Worm (Caenorhabditis elegans) whole organism, young adult: Measurements from ENCODE around the gene B0563.1.

Source experiments
- B0336.3 ChIP-seq: fragments of 200-800 bp; sonication (Bioruptor generic); IDR thresholded peaks from 2 replicates; pipeline ENCODE4 v1.3.6; 2022; ENCODE audit warnings: missing genetic modification characterization, missing compliant biosample characterization
- D2030.7 ChIP-seq: fragments of 200-800 bp; sonication (Bioruptor generic); IDR thresholded peaks from 2 replicates; pipeline ENCODE4 v1.3.6; 2022; ENCODE audit warnings: missing genetic modification reagents, missing genetic modification characterization, missing compliant biosample characterization
- F10E7.11 ChIP-seq: sonication (generic microtip); optimal IDR thresholded peaks from 2 replicates; lab custom pipeline; 2017; ENCODE audit warnings: mild to moderate bottlenecking, missing genetic modification characterization, moderate library complexity, missing compliant biosample characterization
- F22D6.2 ChIP-seq: sonication (generic microtip); optimal IDR thresholded peaks from 2 replicates; lab custom pipeline; 2016; ENCODE audit warnings: mild to moderate bottlenecking, missing genetic modification characterization, missing compliant biosample characterization
- F57A8.1 ChIP-seq: fragments of 200-800 bp; sonication (Bioruptor generic); optimal IDR thresholded peaks from 2 replicates; lab custom pipeline; 2018; ENCODE audit warnings: mild to moderate bottlenecking, missing genetic modification characterization, moderate library complexity, missing compliant biosample characterization
- K12H6.12 ChIP-seq: fragments of 200-800 bp; sonication (Bioruptor generic); optimal IDR thresholded peaks from 2 replicates; lab custom pipeline; 2018; ENCODE audit warnings: mild to moderate bottlenecking, missing genetic modification characterization, missing compliant biosample characterization
- T26A5.8 ChIP-seq: sonication (generic microtip); optimal IDR thresholded peaks from 2 replicates; lab custom pipeline; 2016; ENCODE audit warnings: missing genetic modification characterization, missing compliant biosample characterization
- Y95B8A.8 ChIP-seq: fragments of 200-800 bp; sonication (Bioruptor generic); IDR thresholded peaks from 2 replicates; pipeline ENCODE4 v1.3.6; 2022; ENCODE audit warnings: missing genetic modification reagents, missing genetic modification characterization, missing compliant biosample characterization
- akir-1 ChIP-seq: fragments of 200-800 bp; sonication (Bioruptor generic); optimal IDR thresholded peaks from 2 replicates; lab custom pipeline; 2018; ENCODE audit warnings: mild to moderate bottlenecking, missing genetic modification characterization, moderate library complexity, missing compliant biosample characterization
- ama-1 ChIP-seq, 3 experiments: fragments of 150-350 bp in 1 of 3; sonication (generic microtip) in 2 of 3; optimal IDR thresholded peaks; 2 replicates each; lab custom pipeline; 2014 to 2018; ENCODE audit warnings: missing biosample characterization in 2 of 3, missing genetic modification characterization in 2 of 3, missing genetic modification reagents in 2 of 3
- attf-6 ChIP-seq: fragments of 200-800 bp; sonication (Bioruptor generic); IDR thresholded peaks from 2 replicates; pipeline ENCODE4 v1.3.6; 2022; ENCODE audit warnings: missing genetic modification reagents, missing genetic modification characterization, missing compliant biosample characterization
- bed-1 ChIP-seq: fragments of 200-800 bp; sonication (Bioruptor generic); IDR thresholded peaks from 2 replicates; pipeline ENCODE4 v1.3.6; 2022; ENCODE audit warnings: missing genetic modification reagents, missing genetic modification characterization, missing compliant biosample characterization
- bed-2 ChIP-seq: fragments of 200-800 bp; sonication (Bioruptor generic); IDR thresholded peaks from 2 replicates; pipeline ENCODE4 v1.3.6; 2022; ENCODE audit warnings: missing genetic modification reagents, missing genetic modification characterization, missing compliant biosample characterization
- cebp-2 ChIP-seq: fragments of 200-800 bp; sonication (Bioruptor generic); IDR thresholded peaks from 2 replicates; pipeline ENCODE4 v1.3.6; 2022; ENCODE audit warnings: missing genetic modification characterization, missing compliant biosample characterization
- ceh-91 ChIP-seq: fragments of 200-800 bp; sonication (Bioruptor generic); IDR thresholded peaks from 2 replicates; pipeline ENCODE4 v1.3.6; 2022; ENCODE audit warnings: missing genetic modification reagents, missing genetic modification characterization, missing compliant biosample characterization
- egrh-3 ChIP-seq: fragments of 200-800 bp; sonication (Bioruptor generic); IDR thresholded peaks from 2 replicates; pipeline ENCODE4 v1.3.6; 2022; ENCODE audit warnings: missing genetic modification reagents, missing genetic modification characterization, missing compliant biosample characterization
- ekl-4 ChIP-seq: fragments of 200-800 bp; sonication (Bioruptor generic); IDR thresholded peaks from 2 replicates; pipeline ENCODE4 v1.3.6; 2022; ENCODE audit warnings: missing genetic modification reagents, missing genetic modification characterization, missing compliant biosample characterization
- let-526 ChIP-seq: fragments of 200-800 bp; sonication (Bioruptor generic); IDR thresholded peaks from 2 replicates; pipeline ENCODE4 v1.3.6; 2022; ENCODE audit warnings: missing genetic modification reagents, missing genetic modification characterization, missing compliant biosample characterization
- lin-26 ChIP-seq: fragments of 200-800 bp; sonication (Bioruptor generic); IDR thresholded peaks from 2 replicates; pipeline ENCODE4 v1.3.6; 2022; ENCODE audit warnings: missing genetic modification reagents, missing genetic modification characterization, missing compliant biosample characterization
- lin-40 ChIP-seq: sonication (generic microtip); optimal IDR thresholded peaks from 2 replicates; lab custom pipeline; 2016; ENCODE audit warnings: missing genetic modification characterization, mild to moderate bottlenecking, missing compliant biosample characterization, missing genotype, missing genetic modification reagents
- lin-54 ChIP-seq: fragments of 200-800 bp; sonication (Bioruptor generic); optimal IDR thresholded peaks from 2 replicates; lab custom pipeline; 2018; ENCODE audit warnings: mild to moderate bottlenecking, missing genetic modification characterization, missing compliant biosample characterization
- madf-10 ChIP-seq: sonication (generic microtip); optimal IDR thresholded peaks from 2 replicates; lab custom pipeline; 2016; ENCODE audit warnings: mild to moderate bottlenecking, missing genetic modification characterization, missing compliant biosample characterization
- madf-3 ChIP-seq: fragments of 200-800 bp; sonication (Bioruptor generic); IDR thresholded peaks from 2 replicates; pipeline ENCODE4 v1.3.6; 2022; ENCODE audit warnings: missing genetic modification reagents, missing genetic modification characterization, missing compliant biosample characterization
- madf-6 ChIP-seq: fragments of 200-800 bp; sonication (Bioruptor generic); IDR thresholded peaks from 2 replicates; pipeline ENCODE4 v1.3.6; 2022; ENCODE audit warnings: missing genetic modification reagents, missing genetic modification characterization, missing compliant biosample characterization
- nhr-179 ChIP-seq: sonication (generic microtip); optimal IDR thresholded peaks from 2 replicates; lab custom pipeline; 2016; ENCODE audit warnings: mild to moderate bottlenecking, missing genetic modification characterization, missing compliant biosample characterization
- pbrm-1 ChIP-seq: fragments of 200-800 bp; sonication (Bioruptor generic); IDR thresholded peaks from 2 replicates; pipeline ENCODE4 v1.3.6; 2022; ENCODE audit warnings: missing genetic modification reagents, missing genetic modification characterization, missing compliant biosample characterization
- rcor-1 ChIP-seq: fragments of 200-800 bp; sonication (Bioruptor generic); IDR thresholded peaks from 2 replicates; pipeline ENCODE4 v1.3.6; 2022; ENCODE audit warnings: missing genetic modification reagents, missing genetic modification characterization, missing compliant biosample characterization
- repo-1 ChIP-seq: sonication (generic microtip); optimal IDR thresholded peaks from 2 replicates; lab custom pipeline; 2017; ENCODE audit warnings: mild to moderate bottlenecking, missing genetic modification characterization, missing compliant biosample characterization
- rpc-1 ChIP-seq, 2 experiments: fragments of 150-350 bp in 1 of 2; sonication (generic microtip) in 1 of 2; optimal IDR thresholded peaks; 2 replicates each; lab custom pipeline; 2014 to 2018; ENCODE audit warnings: missing biosample characterization in 1 of 2, missing genetic modification characterization in 1 of 2, missing genetic modification reagents in 1 of 2, missing genotype in 1 of 2
- snpc-1.3 ChIP-seq: sonication (generic microtip); optimal IDR thresholded peaks from 2 replicates; lab custom pipeline; 2017; ENCODE audit warnings: missing genetic modification characterization, mild to moderate bottlenecking, missing compliant biosample characterization, antibody characterized with exemption, moderate library complexity, missing genotype, missing genetic modification reagents; ENCODE audit not compliant: insufficient read depth
- tbp1 ChIP-seq: fragments of 200-800 bp; sonication (Bioruptor generic); optimal IDR thresholded peaks from 2 replicates; lab custom pipeline; 2018; ENCODE audit warnings: mild to moderate bottlenecking, missing genetic modification characterization, missing compliant biosample characterization
- unc-130 ChIP-seq: sonication (generic microtip); optimal IDR thresholded peaks from 2 replicates; lab custom pipeline; 2016; ENCODE audit warnings: missing genetic modification reagents, missing genetic modification characterization, missing compliant biosample characterization
- xnd-1 ChIP-seq: sonication (generic microtip); optimal IDR thresholded peaks from 2 replicates; lab custom pipeline; 2016; ENCODE audit warnings: missing genotype, missing genetic modification reagents, missing genetic modification characterization, missing compliant biosample characterization
- zfh-2 ChIP-seq: fragments of 200-800 bp; sonication (Bioruptor generic); conservative IDR thresholded peaks from 2 replicates; pipeline ENCODE4 v1.3.6; 2022; ENCODE audit warnings: missing genetic modification reagents, missing genetic modification characterization, missing compliant biosample characterization
- zim-3 ChIP-seq: sonication (generic microtip); optimal IDR thresholded peaks from 2 replicates; lab custom pipeline; 2017; ENCODE audit warnings: mild to moderate bottlenecking, missing genetic modification characterization, moderate library complexity, missing compliant biosample characterization
- ztf-22 ChIP-seq: fragments of 200-800 bp; sonication (Bioruptor generic); optimal IDR thresholded peaks from 2 replicates; lab custom pipeline; 2018; ENCODE audit warnings: mild to moderate bottlenecking, missing genetic modification characterization, moderate library complexity, missing compliant biosample characterization
- ztf-26 ChIP-seq: sonication (generic microtip); optimal IDR thresholded peaks from 2 replicates; lab custom pipeline; 2017; ENCODE audit warnings: missing genetic modification characterization, missing compliant biosample characterization

The B0563.1 gene

ce11 chrX:9180823-9181222, 9.5 kb downstream of the B0563.1 start, which contains the start of gene Y81B9A.4:
Gene Y81B9A.4 (minus strand): TSS chrX:9180923.
- TF ChIP-seq snpc-1.3 (no peak), ekl-4 (GFP tag; lab: Robert Waterston, UW) (no peak), let-526 (GFP tag; lab: Robert Waterston, UW) (no peak), ztf-26 (no peak)

DNA sequence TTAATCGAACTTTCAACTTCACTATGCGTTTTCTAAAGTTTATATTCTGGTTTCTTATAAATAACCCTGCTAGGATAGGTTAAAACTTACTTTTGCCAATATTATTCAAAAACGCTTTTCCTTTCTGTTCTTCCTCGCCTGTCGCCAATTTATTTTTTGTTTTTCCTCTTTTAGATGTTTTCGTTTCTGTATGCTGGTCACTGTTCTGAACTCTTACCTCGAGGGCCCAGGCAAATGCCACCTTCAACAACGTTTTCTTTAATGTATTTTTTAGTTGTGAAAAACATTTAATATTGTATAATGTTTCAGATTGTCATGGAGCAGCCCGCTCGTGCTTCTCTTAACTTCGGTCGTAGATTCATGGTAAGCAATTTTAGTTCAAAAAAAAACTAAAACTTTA, 10.8 kb downstream of the B0563.1 start, which contains the start of gene Y81B9A.3:
TSS of gene Y81B9A.3 (plus strand) at position 301 of the 400 bp plus-strand sequence.
- no peak for TF ChIP-seq bed-2 (GFP tag; lab: Robert Waterston, UW)
- no peak for TF ChIP-seq unc-130 (GFP tag; lab: Kevin White, UChicago)
- no peak for TF ChIP-seq ceh-91 (GFP tag; lab: Robert Waterston, UW)
- no peak for TF ChIP-seq pbrm-1
- no peak for TF ChIP-seq Y95B8A.8 (GFP tag; lab: Robert Waterston, UW)

ce11 chrX:9183836-9184235, 12.5 kb downstream of the B0563.1 start, which contains the start of gene Y81B9A.2:
Gene Y81B9A.2 (plus strand): TSS chrX:9184136.
- no peak for TF ChIP-seq bed-1 (GFP tag; lab: Robert Waterston, UW)
- no peak for TF ChIP-seq repo-1 (tag; lab: Kevin White, UChicago)
- no peak for TF ChIP-seq F57A8.1 (GFP tag; lab: Kevin White, UChicago)
- TF ChIP-seq lin-40 (tag; lab: Kevin White, UChicago), result no peak
- TF ChIP-seq bed-2 (GFP tag; lab: Robert Waterston, UW), result no peak
- TF ChIP-seq tbp1 (GFP tag; lab: Kevin White, UChicago), result no peak
- no peak for TF ChIP-seq lin-54 (GFP tag; lab: Kevin White, UChicago)
- no peak for TF ChIP-seq xnd-1 (tag; lab: Kevin White, UChicago)
- TF ChIP-seq snpc-1.3, result no peak
- no peak for TF ChIP-seq madf-6 (GFP tag; lab: Robert Waterston, UW)
- TF ChIP-seq nhr-179, result no peak
- TF ChIP-seq cebp-2 (GFP tag; lab: Robert Waterston, UW), result no peak
- TF ChIP-seq T26A5.8 (tag; lab: Kevin White, UChicago), result no peak
- TF ChIP-seq, all 124 proteins: peak for 0

ce11 chrX:9191795-9192494, 20.6 kb downstream of the B0563.1 start, which contains the start of gene Y81B9A.1:
Gene Y81B9A.1 (plus strand): TSS chrX:9192444.
- TF ChIP-seq rpc-1 (optimal IDR thresholded peaks at IDR 0.05; lab: Kevin White, UChicago), result peak; percentile 22
- peak; percentile 56 for TF ChIP-seq rpc-1 (tag; optimal IDR thresholded peaks at IDR 0.05; lab: Kevin White, UChicago)
- TF ChIP-seq akir-1 (GFP tag; lab: Kevin White, UChicago), result no peak
- TF ChIP-seq ama-1 (optimal IDR thresholded peaks at IDR 0.05; lab: Kevin White, UChicago), result no peak
- TF ChIP-seq ama-1 (GFP tag; optimal IDR thresholded peaks at IDR 0.05; lab: Kevin White, UChicago), result peak in 1 of 2 experiments; percentile 23
- no peak for TF ChIP-seq ztf-22 (GFP tag; lab: Kevin White, UChicago)
- peak; percentile 86 for TF ChIP-seq D2030.7 (GFP tag; lab: Robert Waterston, UW)
- no peak for TF ChIP-seq lin-40 (tag; lab: Kevin White, UChicago)
- TF ChIP-seq zim-3 (tag; lab: Kevin White, UChicago), result no peak
- 0 out of 2 replicates have a peak, but pooled peaks have one; percentile 20 for TF ChIP-seq zfh-2 (GFP tag; lab: Robert Waterston, UW)
- no peak for TF ChIP-seq F10E7.11 (tag; lab: Kevin White, UChicago)
- TF ChIP-seq rcor-1 (GFP tag; lab: Robert Waterston, UW), result 0 out of 2 replicates have a peak, but pooled peaks have one; percentile 29
- TF ChIP-seq K12H6.12 (tag; lab: Kevin White, UChicago), result no peak
- no peak for TF ChIP-seq madf-10
- peak; percentile 28 for TF ChIP-seq tbp1 (GFP tag; lab: Kevin White, UChicago)
- no peak for TF ChIP-seq B0336.3 (GFP tag; lab: Robert Waterston, UW)
- peak; percentile 61; the same call in 1 of the 2 replicates for TF ChIP-seq egrh-3 (GFP tag; lab: Robert Waterston, UW)
- 0 out of 2 replicates have a peak, but pooled peaks have one; percentile 12 for TF ChIP-seq attf-6
- TF ChIP-seq lin-26 (GFP tag; lab: Robert Waterston, UW), result peak; percentile 70; the same call in 1 of the 2 replicates
- no peak for TF ChIP-seq F22D6.2 (tag; lab: Kevin White, UChicago)
- TF ChIP-seq madf-6 (GFP tag; lab: Robert Waterston, UW), result no peak
- TF ChIP-seq madf-3 (GFP tag; lab: Robert Waterston, UW), result no peak
